Worm (Caenorhabditis elegans): Measurements from ENCODE around the gene rab-19.

- TF ChIP-seq sea-2 (GFP tag; optimal IDR thresholded peaks at IDR 0.05) (no peak), nhr-77 (tag; optimal IDR thresholded peaks at IDR 0.05) (no peak), snpc-4 (tag; optimal IDR thresholded peaks at IDR 0.05) (no peak), nhr-43 (tag; optimal IDR thresholded peaks at IDR 0.05; ENCODE audit: poor library complexity, severe bottlenecking) (no peak), R02D3.7 (tag; optimal IDR thresholded peaks at IDR 0.05) (no peak), pha-4 (tag; optimal IDR thresholded peaks at IDR 0.05) (no peak)
Observed at ce11 chrIV:13398728-13399127, 14.5 kb upstream of the rab-19 start, which contains the start of gene Y62E10A.13.

Measured in whole organism, L3 larva.